Worm (Caenorhabditis elegans) whole organism, L4 larva: Measurements from ENCODE around the gene lact-2.

Source experiments
- F26F4.8 ChIP-seq: fragments of 200-800 bp; sonication (Bioruptor generic); conservative IDR thresholded peaks from 2 replicates; pipeline ENCODE4 v1.3.6; 2022; ENCODE audit warnings: missing genetic modification characterization, missing compliant biosample characterization
- F44E2.7 ChIP-seq: fragments of 200-800 bp; sonication (Bioruptor generic); IDR thresholded peaks from 2 replicates; pipeline ENCODE4 v2.1.2; 2022; ENCODE audit warnings: missing genetic modification characterization, missing compliant biosample characterization
- R02D3.7 ChIP-seq: fragments of 150-350 bp; sonication (generic microtip); optimal IDR thresholded peaks from 3 replicates; lab custom pipeline; 2014; ENCODE audit warnings: missing biosample characterization, missing genetic modification characterization
- T20F7.1 ChIP-seq: fragments of 200-800 bp; sonication (Bioruptor generic); optimal IDR thresholded peaks from 2 replicates; lab custom pipeline; 2018; ENCODE audit warnings: mild to moderate bottlenecking, missing genetic modification characterization, missing compliant biosample characterization
- Y48G9A.11 ChIP-seq: fragments of 200-800 bp; sonication (Bioruptor generic); IDR thresholded peaks from 2 replicates; pipeline ENCODE4 v1.3.6; 2022; ENCODE audit warnings: missing genetic modification reagents, missing genetic modification characterization, missing compliant biosample characterization
- Y5F2A.4 ChIP-seq: fragments of 200-800 bp; sonication (Bioruptor generic); optimal IDR thresholded peaks from 2 replicates; lab custom pipeline; 2018; ENCODE audit warnings: mild to moderate bottlenecking, missing genetic modification characterization, missing compliant biosample characterization
- ZK337.2 ChIP-seq: fragments of 200-800 bp; sonication (Bioruptor generic); IDR thresholded peaks from 2 replicates; pipeline ENCODE4 v1.3.6; 2022; ENCODE audit warnings: missing genetic modification reagents, missing genetic modification characterization, missing compliant biosample characterization
- aha-1 ChIP-seq: fragments of 150-350 bp; peaks from one replicate; lab custom pipeline; 2014; ENCODE audit warnings: missing biosample characterization, missing genetic modification characterization
- arid-1 ChIP-seq: fragments of 200-800 bp; sonication (Bioruptor generic); conservative IDR thresholded peaks from 2 replicates; pipeline ENCODE4 v1.3.6; 2022; ENCODE audit warnings: missing genetic modification reagents, missing genetic modification characterization, missing compliant biosample characterization
- ceh-32 ChIP-seq: sonication (generic microtip); optimal IDR thresholded peaks from 2 replicates; lab custom pipeline; 2016; ENCODE audit warnings: mild to moderate bottlenecking, missing genetic modification characterization, missing compliant biosample characterization; ENCODE audit not compliant: poor library complexity
- ctbp-1 ChIP-seq: fragments of 200-800 bp; sonication (Bioruptor generic); IDR thresholded peaks from 2 replicates; pipeline ENCODE4 v1.3.6; 2022; ENCODE audit warnings: missing genetic modification reagents, missing genetic modification characterization, missing compliant biosample characterization
- daf-12 ChIP-seq: fragments of 150-350 bp; optimal IDR thresholded peaks from 2 replicates; lab custom pipeline; 2014; ENCODE audit warnings: missing biosample characterization, missing genetic modification reagents, missing genetic modification characterization
- daf-16 ChIP-seq, 3 experiments: sonication (generic microtip); optimal IDR thresholded peaks; 2 replicates each; lab custom pipeline; 2016 to 2017; ENCODE audit warnings: missing genetic modification characterization in 3 of 3, missing genetic modification reagents in 3 of 3, mild to moderate bottlenecking in 2 of 3, missing compliant biosample characterization in 2 of 3, missing biosample characterization in 1 of 3, moderate library complexity in 1 of 3
- daf-19 ChIP-seq: fragments of 200-800 bp; sonication (Bioruptor generic); conservative IDR thresholded peaks from 2 replicates; pipeline ENCODE4 v1.3.6; 2022; ENCODE audit warnings: missing genetic modification characterization, missing compliant biosample characterization
- daf-8 ChIP-seq: fragments of 200-800 bp; sonication (Bioruptor generic); IDR thresholded peaks from 2 replicates; pipeline ENCODE4 v1.3.6; 2022; ENCODE audit warnings: missing genetic modification characterization, missing compliant biosample characterization
- dmd-8 ChIP-seq: fragments of 200-800 bp; sonication (Bioruptor generic); IDR thresholded peaks from 2 replicates; pipeline ENCODE4 v1.3.6; 2022; ENCODE audit warnings: missing genetic modification characterization, missing compliant biosample characterization
- egl-27 ChIP-seq: sonication (generic microtip); optimal IDR thresholded peaks from 3 replicates; lab custom pipeline; 2017; ENCODE audit warnings: missing biosample characterization, missing genetic modification reagents, missing genetic modification characterization
- hif-1 ChIP-seq, 2 experiments: sonication (generic microtip); optimal IDR thresholded peaks; 2 replicates each; lab custom pipeline; 2016 to 2017; ENCODE audit warnings: missing compliant biosample characterization in 2 of 2, missing genetic modification characterization in 2 of 2, missing genetic modification reagents in 2 of 2, missing genotype in 2 of 2, mild to moderate bottlenecking in 1 of 2
- hlh-30 ChIP-seq: sonication (generic microtip); optimal IDR thresholded peaks from 2 replicates; lab custom pipeline; 2017; ENCODE audit warnings: antibody characterized with exemption, mild to moderate bottlenecking, missing genetic modification characterization, missing compliant biosample characterization; ENCODE audit not compliant: insufficient read depth
- jun-1 ChIP-seq: fragments of 150-350 bp; optimal IDR thresholded peaks from 2 replicates; lab custom pipeline; 2014; ENCODE audit warnings: missing biosample characterization, missing genetic modification reagents, missing genetic modification characterization
- lin-29 ChIP-seq: fragments of 200-800 bp; sonication (Bioruptor generic); IDR thresholded peaks from 2 replicates; pipeline ENCODE4 v1.3.6; 2022; ENCODE audit warnings: missing genetic modification reagents, missing genetic modification characterization, missing compliant biosample characterization
- lin-38 ChIP-seq: fragments of 200-800 bp; sonication (Bioruptor generic); IDR thresholded peaks from 2 replicates; pipeline ENCODE4 v1.3.6; 2022; ENCODE audit warnings: missing genetic modification reagents, missing genetic modification characterization, missing compliant biosample characterization
- madf-5 ChIP-seq, 2 experiments: fragments of 200-800 bp; sonication (Bioruptor generic); IDR thresholded peaks; 2 replicates each; pipeline ENCODE4 v1.3.6; 2022; ENCODE audit warnings: missing compliant biosample characterization in 2 of 2, missing genetic modification characterization in 2 of 2
- mdt-29 ChIP-seq: fragments of 200-800 bp; sonication (Bioruptor generic); IDR thresholded peaks from 2 replicates; pipeline ENCODE4 v1.3.6; 2022; ENCODE audit warnings: missing genetic modification reagents, missing genetic modification characterization, missing compliant biosample characterization
- mxl-2 ChIP-seq: fragments of 200-800 bp; sonication (Bioruptor generic); conservative IDR thresholded peaks from 2 replicates; pipeline ENCODE4 v1.3.6; 2022; ENCODE audit warnings: missing genetic modification reagents, missing genetic modification characterization, missing compliant biosample characterization
- nhr-11 ChIP-seq: fragments of 150-350 bp; optimal IDR thresholded peaks from 2 replicates; lab custom pipeline; 2014; ENCODE audit warnings: missing biosample characterization, missing genetic modification characterization
- nhr-111 ChIP-seq: fragments of 200-800 bp; sonication (Bioruptor generic); optimal IDR thresholded peaks from 2 replicates; lab custom pipeline; 2018; ENCODE audit warnings: mild to moderate bottlenecking, missing genetic modification characterization, missing compliant biosample characterization
- nhr-28 ChIP-seq: fragments of 150-350 bp; optimal IDR thresholded peaks from 2 replicates; lab custom pipeline; 2014; ENCODE audit warnings: missing biosample characterization, missing genetic modification characterization
- nhr-41 ChIP-seq: fragments of 200-800 bp; sonication (Bioruptor generic); IDR thresholded peaks from 2 replicates; pipeline ENCODE4 v1.3.6; 2022; ENCODE audit warnings: missing genetic modification reagents, missing genetic modification characterization, missing compliant biosample characterization
- nhr-42 ChIP-seq: fragments of 200-800 bp; sonication (Bioruptor generic); IDR thresholded peaks from 2 replicates; pipeline ENCODE4 v1.3.6; 2022; ENCODE audit warnings: missing genetic modification characterization, missing compliant biosample characterization
- nhr-76 ChIP-seq: fragments of 150-350 bp; optimal IDR thresholded peaks from 2 replicates; lab custom pipeline; 2014; ENCODE audit warnings: missing biosample characterization, missing genetic modification characterization
- nhr-77 ChIP-seq: fragments of 150-350 bp; optimal IDR thresholded peaks from 2 replicates; lab custom pipeline; 2014; ENCODE audit warnings: missing biosample characterization, missing genetic modification characterization
- pqm-1 ChIP-seq: sonication (generic microtip); optimal IDR thresholded peaks from 2 replicates; lab custom pipeline; 2017; ENCODE audit warnings: missing biosample characterization, missing genetic modification characterization
- set-16 ChIP-seq: fragments of 200-800 bp; sonication (Bioruptor generic); IDR thresholded peaks from 2 replicates; pipeline ENCODE4 v1.3.6; 2022; ENCODE audit warnings: missing genetic modification reagents, missing genetic modification characterization, missing compliant biosample characterization
- unc-39 ChIP-seq: sonication (generic microtip); optimal IDR thresholded peaks from 2 replicates; lab custom pipeline; 2017; ENCODE audit warnings: missing biosample characterization, missing genetic modification characterization
- vab-7 ChIP-seq: fragments of 200-800 bp; sonication (Bioruptor generic); IDR thresholded peaks from 2 replicates; pipeline ENCODE4 v1.3.6; 2022; ENCODE audit warnings: missing genetic modification reagents, missing genetic modification characterization, missing compliant biosample characterization
- zag-1 ChIP-seq: fragments of 150-350 bp; optimal IDR thresholded peaks from 2 replicates; lab custom pipeline; 2014; ENCODE audit warnings: missing biosample characterization, missing genetic modification characterization
- zfp-3 ChIP-seq: fragments of 200-800 bp; sonication (Bioruptor generic); conservative IDR thresholded peaks from 2 replicates; pipeline ENCODE4 v1.3.6; 2022; ENCODE audit warnings: missing genetic modification reagents, missing genetic modification characterization, missing compliant biosample characterization
- ztf-7 ChIP-seq: fragments of 150-350 bp; optimal IDR thresholded peaks from 2 replicates; lab custom pipeline; 2014; ENCODE audit warnings: missing biosample characterization, missing genetic modification characterization

Gene lact-2

DNA sequence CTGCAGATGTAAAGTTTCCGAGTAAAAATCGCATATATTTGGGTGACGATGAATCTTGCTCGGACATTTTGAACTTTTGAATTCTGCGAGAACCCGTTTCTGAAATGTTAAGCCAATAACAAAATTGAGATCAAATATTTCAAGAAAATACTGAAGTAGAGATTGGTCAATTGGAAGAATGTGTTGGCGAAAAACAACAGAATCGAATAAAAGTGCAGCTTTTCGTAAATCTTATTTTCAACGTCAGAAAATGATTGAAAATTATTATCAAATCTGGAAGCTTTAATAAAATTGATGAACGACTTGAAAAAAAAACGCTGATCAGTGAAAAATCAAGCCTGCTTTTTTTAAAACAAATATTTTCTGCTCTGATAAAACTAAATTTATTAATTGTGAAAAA is 32.7 kb downstream of the lact-2 start, which contains the start of gene F27E5.8:
F27E5.8 (minus strand) TSS at position 101 of the 400 bp plus-strand sequence.
- TF ChIP-seq daf-12 (tag; lab: Kevin White, UChicago) (no peak), egl-27 (tag; lab: Kevin White, UChicago) (no peak), nhr-76 (tag; lab: Kevin White, UChicago) (no peak), ceh-32 (no peak), nhr-28 (tag; lab: Kevin White, UChicago) (no peak), madf-5 (GFP tag; IDR thresholded peaks at IDR 0.05; lab: Robert Waterston, UW) (no peak), mxl-2 (GFP tag; lab: Robert Waterston, UW) (no peak), zag-1 (tag; lab: Kevin White, UChicago) (no peak)

DNA sequence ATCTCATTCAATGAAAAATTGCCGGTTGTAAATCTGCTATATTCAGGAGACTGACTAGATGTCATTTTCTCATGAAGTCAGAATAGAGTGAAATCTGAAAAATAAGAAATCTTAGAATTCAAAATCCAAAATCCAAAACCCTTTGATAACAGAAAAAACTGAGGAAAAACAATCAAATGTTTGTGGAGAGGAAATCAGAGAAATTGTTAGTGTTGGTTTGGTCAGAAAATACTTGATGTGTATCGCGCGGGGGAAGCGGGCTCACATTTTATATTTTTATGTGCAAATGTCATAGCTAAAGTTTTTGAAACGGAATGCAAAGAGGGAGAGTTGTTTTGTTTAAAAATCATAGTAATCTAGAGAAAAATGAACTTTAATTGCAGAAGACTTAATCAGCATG is 37.1 kb downstream of the lact-2 start, which contains the start of gene F27E5.5:
F27E5.5 (minus strand) TSS at position 101 of the 400 bp plus-strand sequence.
- TF ChIP-seq ZK337.2 (GFP tag; lab: Robert Waterston, UW) (no peak), daf-19 (GFP tag; lab: Robert Waterston, UW) (no peak), nhr-111 (GFP tag; lab: Kevin White, UChicago) (no peak), nhr-42 (no peak), F26F4.8 (GFP tag; lab: Robert Waterston, UW) (no peak), Y5F2A.4 (GFP tag; lab: Kevin White, UChicago) (no peak), daf-8 (no peak), R02D3.7 (tag; lab: Kevin White, UChicago) (no peak), vab-7 (GFP tag; lab: Robert Waterston, UW) (no peak), dmd-8 (GFP tag; lab: Robert Waterston, UW) (no peak), nhr-76 (tag; lab: Kevin White, UChicago) (no peak), zfp-3 (no peak), arid-1 (GFP tag; lab: Robert Waterston, UW) (no peak), F44E2.7 (GFP tag; lab: Robert Waterston, UW) (no peak), set-16 (GFP tag; lab: Robert Waterston, UW) (no peak)

DNA sequence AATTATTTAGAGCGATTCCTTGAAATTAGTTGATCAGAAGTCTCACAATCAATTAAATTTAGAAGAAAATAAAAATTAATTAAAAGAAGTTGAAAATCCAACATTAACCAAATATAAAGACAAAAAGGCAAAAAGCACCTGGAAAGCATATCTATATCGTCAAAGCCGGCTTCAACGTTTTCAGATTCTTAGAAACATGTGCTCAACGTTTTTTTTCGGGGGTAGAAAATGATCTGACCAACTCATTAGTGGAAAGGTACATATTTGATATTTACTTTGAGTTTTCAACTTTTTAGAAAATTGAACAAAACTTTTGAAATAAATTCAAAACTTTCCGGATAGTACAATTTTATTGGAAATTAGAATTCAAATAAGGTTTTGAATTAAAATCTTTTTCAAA is 38.1 kb downstream of the lact-2 start:
- TF ChIP-seq lin-38 (GFP tag; lab: Robert Waterston, UW) (no peak), Y48G9A.11 (no peak), hlh-30 (tag; lab: Kevin White, UChicago) (no peak), aha-1 (peak; percentile 76), mdt-29 (no peak), nhr-11 (tag; lab: Kevin White, UChicago) (peak; percentile 26), jun-1 (no peak)

DNA sequence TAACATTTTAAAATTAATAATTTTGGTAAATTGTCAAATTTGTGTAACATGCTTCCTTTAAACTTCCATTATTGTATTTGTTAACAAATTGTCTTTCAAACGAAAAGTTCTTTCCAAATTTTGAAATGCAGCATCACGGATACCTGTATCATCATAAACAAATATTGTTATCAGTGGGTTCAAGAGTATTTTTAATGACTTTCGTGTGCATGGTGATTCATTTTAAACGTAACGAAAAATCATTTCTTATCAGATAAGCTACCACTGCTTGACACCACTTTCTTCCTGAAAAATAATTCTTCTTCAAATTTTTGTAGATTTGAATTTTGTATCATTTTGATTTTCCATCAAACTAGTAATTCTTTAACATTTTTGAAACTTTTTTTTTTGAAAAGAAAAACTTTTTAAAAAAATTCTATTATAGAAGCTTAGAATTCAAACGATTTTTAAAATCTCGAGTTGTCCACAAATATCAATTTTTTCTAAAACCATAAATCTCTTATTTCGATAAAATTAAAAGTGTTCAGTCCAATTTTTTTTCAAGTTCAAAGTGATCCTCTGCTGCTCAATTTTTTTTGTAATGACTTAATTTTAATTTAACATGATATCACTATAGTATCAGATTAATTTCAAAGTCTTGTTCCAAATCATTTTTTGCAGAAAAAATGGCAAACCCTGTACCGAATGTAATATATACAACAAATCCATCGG is 39.8 kb downstream of the lact-2 start, which contains the start of gene F27E5.9:
F27E5.9 (plus strand) TSS at position 661 of the 711 bp plus-strand sequence.
- TF ChIP-seq unc-39 (tag; lab: Kevin White, UChicago) (no peak), ztf-7 (peak; percentile 30), nhr-28 (tag; lab: Kevin White, UChicago) (peak; percentile 85), nhr-77 (tag; lab: Kevin White, UChicago) (peak; percentile 52), lin-38 (GFP tag; lab: Robert Waterston, UW) (no peak), ctbp-1 (GFP tag; lab: Robert Waterston, UW) (no peak), daf-16 (GFP tag; optimal IDR thresholded peaks at IDR 0.05; lab: Kevin White, UChicago) (no peak), daf-16 (tag; optimal IDR thresholded peaks at IDR 0.05; lab: Kevin White, UChicago) (peak; percentile 85), lin-29 (GFP tag; lab: Robert Waterston, UW) (no peak), T20F7.1 (GFP tag; lab: Kevin White, UChicago) (no peak), nhr-41 (GFP tag; lab: Robert Waterston, UW) (peak; percentile 56; the same call in 1 of the 2 replicates), hif-1 (tag; optimal IDR thresholded peaks at IDR 0.05; lab: Kevin White, UChicago) (no peak), nhr-11 (tag; lab: Kevin White, UChicago) (no peak), pqm-1 (tag; lab: Kevin White, UChicago) (peak; percentile 99)
